Worm (Caenorhabditis elegans): ENCODE results near the gene ZK1128.1.
A peak's percentile ranks its signal among the peaks of the same experiment; 100 is the strongest.

ZK1128.1 gene

DNA sequence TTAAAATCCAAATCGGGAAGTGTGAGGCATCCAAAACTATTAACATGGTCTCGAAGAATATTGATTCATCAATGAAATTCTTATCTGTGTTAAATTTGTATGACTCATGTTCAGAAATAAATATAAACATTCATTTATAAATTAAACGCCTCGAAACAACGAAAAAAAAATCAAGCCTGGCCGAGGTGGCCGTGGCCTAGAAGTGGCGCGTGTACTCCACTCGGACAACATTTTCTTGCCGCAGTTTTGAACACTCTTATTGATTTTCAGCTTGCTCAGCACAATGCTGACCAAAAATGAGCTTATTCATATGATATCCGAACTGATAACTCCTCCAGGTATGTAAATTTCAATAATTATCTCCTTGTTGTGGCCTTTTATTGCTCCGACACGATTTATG lies 50.4 kb downstream of the ZK1128.1 start, which contains the start of gene ekl-6:
TSS of gene ekl-6 (plus strand) at position 265 of the 400 bp plus-strand sequence.
- no peak for TF ChIP-seq ceh-16 (tag; optimal IDR thresholded peaks at IDR 0.05)
- TF ChIP-seq lsy-12 (tag; optimal IDR thresholded peaks at IDR 0.05) = peak; percentile 22
- no peak for TF ChIP-seq nhr-23 (tag; optimal IDR thresholded peaks at IDR 0.05)
- peak; percentile 65 for TF ChIP-seq hmg-11 (tag; optimal IDR thresholded peaks at IDR 0.05)
- peak; percentile 12 for TF ChIP-seq snpc-4 (tag; optimal IDR thresholded peaks at IDR 0.05)
- TF ChIP-seq ceh-28 (tag; optimal IDR thresholded peaks at IDR 0.05) = no peak
- TF ChIP-seq nhr-25 (tag; optimal IDR thresholded peaks at IDR 0.05) = no peak
- peak; percentile 79 for TF ChIP-seq nhr-43 (tag; optimal IDR thresholded peaks at IDR 0.05; ENCODE audit: poor library complexity, severe bottlenecking)
- peak; percentile 48 for TF ChIP-seq lin-15B (tag; optimal IDR thresholded peaks at IDR 0.05)
- TF ChIP-seq lin-39 (tag; optimal IDR thresholded peaks at IDR 0.05) = no peak
- no peak for TF ChIP-seq zag-1 (tag; optimal IDR thresholded peaks at IDR 0.05)
